Fruit fly (Drosophila melanogaster): ENCODE measurements around the gene fan.

Gene fan

DNA sequence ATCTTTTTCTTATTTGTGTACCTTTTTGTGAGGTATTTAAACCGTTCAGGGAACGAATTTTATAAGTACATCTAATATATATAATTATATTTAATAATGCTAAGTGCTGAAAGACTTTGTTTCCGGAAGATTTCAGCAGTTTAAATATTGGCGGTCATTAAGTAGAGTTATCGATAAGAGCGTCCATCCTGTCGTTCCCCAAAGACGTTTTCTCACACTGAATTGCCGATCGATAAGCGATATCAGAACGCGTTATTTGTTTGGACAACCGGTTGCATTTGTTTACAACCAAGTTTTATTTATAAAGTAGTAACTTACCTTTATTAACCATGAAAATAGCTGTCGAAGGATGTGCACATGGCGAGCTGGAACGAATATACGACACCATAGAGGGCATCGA, 12.7 kb downstream of the fan start, which contains the start of gene ldbr:
Gene ldbr (plus strand): TSS at position 238 of the 400 bp plus-strand sequence.
- TF ChIP-seq CG17801 (GFP tag; optimal IDR thresholded peaks at IDR 0.05; ENCODE audit: partially characterized antibody) = peak; percentile 34

DNA sequence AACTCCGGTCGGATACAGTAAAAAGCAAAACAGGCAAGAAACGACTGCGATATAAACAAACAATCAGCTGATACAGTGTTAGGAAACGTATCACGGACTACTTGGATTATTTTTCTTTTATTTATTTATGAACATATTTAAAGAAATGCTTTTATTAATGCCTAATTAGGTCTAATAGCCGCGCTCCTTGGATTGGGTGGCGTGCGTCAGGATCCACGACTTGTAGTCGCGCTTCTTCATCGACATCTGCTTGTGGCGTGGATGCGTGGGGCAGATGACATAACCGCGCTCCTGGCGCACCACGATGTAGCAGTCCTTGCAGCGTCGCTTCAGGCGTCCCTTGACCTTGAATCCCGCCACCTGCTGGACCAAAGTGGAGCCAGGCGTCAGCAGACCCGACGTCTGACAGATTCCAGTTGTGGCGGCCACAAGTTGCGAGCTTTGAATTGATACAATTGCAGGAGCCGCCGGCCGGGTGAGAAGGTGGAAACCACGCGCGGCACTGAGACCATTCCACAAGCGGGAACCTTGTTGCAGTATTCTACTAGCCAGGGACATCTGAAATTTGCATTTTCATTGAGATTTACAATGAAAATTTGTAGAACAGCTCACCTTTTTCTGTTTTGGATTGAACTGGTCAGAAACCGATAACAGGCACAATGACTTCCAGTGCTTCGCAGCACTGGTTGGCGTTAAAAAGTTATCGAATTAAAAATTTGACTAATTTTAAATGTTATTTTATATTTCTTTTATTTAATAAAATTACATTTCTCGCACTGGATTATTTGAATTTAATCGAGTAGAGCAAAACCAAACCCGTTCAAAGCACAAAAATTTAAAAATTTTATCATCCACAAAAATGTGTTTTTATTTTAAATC, 15.8 kb downstream of the fan start, which contains the start of the genes CG7550 and mRpL36:
Gene CG7550 (minus strand): TSS at position 51 of the 879 bp plus-strand sequence.
Gene mRpL36 (minus strand): TSS at position 652 of the 879 bp plus-strand sequence.
- no peak for TF ChIP-seq CG17801 (GFP tag; optimal IDR thresholded peaks at IDR 0.05; ENCODE audit: partially characterized antibody)

DNA sequence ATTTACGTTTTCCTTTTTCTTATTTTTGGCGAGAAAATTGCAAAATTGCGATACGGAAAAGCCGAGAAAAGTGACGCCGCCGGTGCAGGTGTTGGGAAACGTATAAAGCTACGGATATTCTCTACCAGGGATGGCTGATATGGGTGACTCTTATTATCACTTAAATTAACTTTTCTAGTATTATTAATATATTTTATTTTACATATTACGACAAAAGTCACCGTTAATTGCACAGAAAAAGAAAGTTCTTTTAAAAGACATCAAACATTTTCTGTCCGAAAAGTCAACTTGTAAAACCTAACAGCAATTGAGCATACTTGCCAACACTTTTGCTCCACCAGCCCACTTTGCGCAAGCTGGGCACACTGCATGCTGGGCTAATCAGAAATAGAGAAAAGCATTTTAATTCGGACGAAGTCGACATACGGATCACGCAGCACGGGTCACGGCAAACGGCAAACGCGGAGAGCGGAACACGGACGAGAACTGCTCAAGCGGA, 18.8 kb downstream of the fan start, which contains the start of the genes Cds and Uba2:
Gene Cds (plus strand): TSS at position 51 of the 499 bp plus-strand sequence.
Gene Uba2 (minus strand): TSS at position 107 of the 499 bp plus-strand sequence.
- TF ChIP-seq CG17801 (GFP tag; optimal IDR thresholded peaks at IDR 0.05; ENCODE audit: partially characterized antibody) = peak; percentile 96

DNA sequence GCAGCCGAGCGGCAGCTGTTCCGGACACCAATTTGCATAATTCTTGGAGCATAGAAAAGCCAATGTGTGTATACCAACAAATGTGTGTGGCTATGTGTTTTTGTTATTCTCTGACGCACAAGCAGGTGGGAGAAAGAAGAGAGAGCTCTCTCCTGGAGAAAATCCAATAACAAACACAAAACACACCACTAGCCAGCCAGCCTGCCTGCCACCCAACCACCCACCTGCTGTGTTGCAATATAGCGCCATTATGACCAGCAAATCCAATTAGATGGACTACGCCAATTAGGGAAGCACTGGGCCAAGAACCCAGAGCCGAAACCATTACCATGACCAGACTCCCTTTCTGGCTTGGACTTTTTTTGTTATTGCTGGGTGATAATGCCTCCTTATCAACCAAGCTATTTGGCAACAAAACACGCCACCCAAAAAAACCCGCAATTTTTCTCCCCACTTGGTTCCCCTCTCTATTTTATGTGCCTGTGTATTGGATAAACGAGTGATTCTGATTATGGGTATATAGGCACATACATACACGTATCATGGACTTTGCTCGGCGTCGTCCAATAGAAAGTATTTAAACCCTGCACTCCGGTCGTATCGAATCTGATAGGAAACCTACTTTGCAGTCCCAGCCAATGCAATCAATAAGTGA, 19.6 kb downstream of the fan start:
- TF ChIP-seq CG17801 (GFP tag; optimal IDR thresholded peaks at IDR 0.05; ENCODE audit: partially characterized antibody) = peak; percentile 27

DNA sequence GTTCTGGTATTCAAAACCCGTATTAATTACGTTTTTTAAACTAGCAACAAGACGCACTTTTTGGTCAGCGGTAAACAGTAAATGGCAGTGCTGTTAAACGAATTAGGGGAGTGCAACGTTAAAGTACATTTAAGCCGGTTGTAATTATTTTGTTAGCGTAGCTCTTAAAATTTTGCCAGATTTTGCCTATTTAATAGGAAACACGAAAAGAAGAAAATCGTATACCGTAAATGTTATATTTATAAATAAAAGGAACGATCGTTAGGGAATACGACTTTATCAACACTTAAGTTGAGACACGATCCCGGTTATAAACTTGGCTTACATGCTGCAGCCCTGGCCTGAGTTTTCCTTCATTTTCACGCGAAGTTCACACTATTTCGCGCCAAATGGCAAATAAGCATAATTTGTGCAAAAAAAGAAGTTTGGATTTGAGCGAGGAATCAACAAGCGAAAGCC, 28.5 kb downstream of the fan start, which contains the start of the genes Setx and mus301:
Gene Setx (minus strand): TSS at position 51 of the 459 bp plus-strand sequence.
Gene mus301 (plus strand): TSS at position 361 of the 459 bp plus-strand sequence.
- TF ChIP-seq CG17801 (GFP tag; optimal IDR thresholded peaks at IDR 0.05; ENCODE audit: partially characterized antibody) = peak; percentile 64

DNA sequence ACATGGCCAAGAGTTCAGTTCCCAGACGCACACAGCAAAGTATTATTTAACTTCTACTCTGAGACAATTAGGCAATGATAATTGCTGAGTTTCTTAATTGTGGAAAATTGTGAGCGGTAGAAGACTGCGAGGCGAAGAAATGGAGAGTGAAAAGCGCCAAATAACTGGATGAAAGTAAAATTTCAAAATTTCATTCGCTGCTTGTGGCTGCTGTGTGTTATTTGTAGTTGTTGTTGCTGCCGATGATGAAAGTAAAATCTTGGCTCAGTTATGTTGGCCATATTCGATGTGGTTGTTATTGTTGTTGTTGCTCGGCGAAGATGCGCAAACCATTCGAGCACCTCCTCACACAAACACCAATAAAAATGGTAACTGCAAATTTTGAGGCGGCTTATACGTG, 41.4 kb downstream of the fan start:
- no peak for TF ChIP-seq CG17801 (GFP tag; optimal IDR thresholded peaks at IDR 0.05; ENCODE audit: partially characterized antibody)

DNA sequence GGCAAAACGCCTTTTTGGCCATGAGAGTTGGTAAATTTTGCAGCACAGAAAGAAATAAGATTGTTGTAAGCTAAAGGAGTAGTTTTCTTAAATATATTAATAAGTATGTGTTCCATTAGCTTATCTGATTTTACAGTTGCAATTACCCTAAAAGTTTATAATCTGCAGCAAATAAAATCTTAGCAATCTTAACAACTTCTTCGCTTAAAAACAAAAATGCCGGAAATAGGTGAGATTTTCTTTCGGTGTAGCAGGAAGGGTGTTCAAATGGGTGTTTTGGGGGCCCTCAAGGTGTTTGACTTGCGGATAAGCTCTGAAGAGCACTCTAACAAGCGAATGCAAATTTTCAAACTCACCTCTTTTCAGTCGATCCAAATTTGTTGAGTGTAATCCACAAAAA, 41.9 kb downstream of the fan start:
- TF ChIP-seq CG17801 (GFP tag; optimal IDR thresholded peaks at IDR 0.05; ENCODE audit: partially characterized antibody) = no peak

DNA sequence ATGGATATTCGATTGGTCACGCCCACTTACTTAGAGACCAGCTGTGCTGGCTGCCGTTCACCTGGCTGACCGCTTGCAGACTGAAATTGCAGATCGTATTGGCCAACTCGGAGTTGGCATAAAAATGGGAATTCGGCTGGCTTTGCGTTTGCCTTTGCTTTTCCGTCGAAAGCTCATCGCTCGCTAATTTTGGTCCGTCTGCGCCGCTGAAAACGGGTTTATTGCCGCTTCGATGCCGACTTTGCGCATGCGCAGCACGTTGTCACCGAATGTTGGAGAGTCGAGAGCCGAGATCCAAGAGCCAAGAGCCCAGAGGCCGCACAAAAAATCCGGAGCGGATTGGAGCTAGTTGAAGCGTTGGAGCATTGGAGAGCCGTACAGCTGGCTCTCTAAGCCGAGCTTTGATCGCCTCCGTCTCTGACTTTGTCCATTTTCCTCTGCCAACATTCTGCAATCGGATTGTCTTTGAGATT, 42.8 kb downstream of the fan start, which contains the start of gene CG13676:
Gene CG13676 (minus strand): TSS at position 87 of the 473 bp plus-strand sequence.
- TF ChIP-seq CG17801 (GFP tag; optimal IDR thresholded peaks at IDR 0.05; ENCODE audit: partially characterized antibody) = no peak

DNA sequence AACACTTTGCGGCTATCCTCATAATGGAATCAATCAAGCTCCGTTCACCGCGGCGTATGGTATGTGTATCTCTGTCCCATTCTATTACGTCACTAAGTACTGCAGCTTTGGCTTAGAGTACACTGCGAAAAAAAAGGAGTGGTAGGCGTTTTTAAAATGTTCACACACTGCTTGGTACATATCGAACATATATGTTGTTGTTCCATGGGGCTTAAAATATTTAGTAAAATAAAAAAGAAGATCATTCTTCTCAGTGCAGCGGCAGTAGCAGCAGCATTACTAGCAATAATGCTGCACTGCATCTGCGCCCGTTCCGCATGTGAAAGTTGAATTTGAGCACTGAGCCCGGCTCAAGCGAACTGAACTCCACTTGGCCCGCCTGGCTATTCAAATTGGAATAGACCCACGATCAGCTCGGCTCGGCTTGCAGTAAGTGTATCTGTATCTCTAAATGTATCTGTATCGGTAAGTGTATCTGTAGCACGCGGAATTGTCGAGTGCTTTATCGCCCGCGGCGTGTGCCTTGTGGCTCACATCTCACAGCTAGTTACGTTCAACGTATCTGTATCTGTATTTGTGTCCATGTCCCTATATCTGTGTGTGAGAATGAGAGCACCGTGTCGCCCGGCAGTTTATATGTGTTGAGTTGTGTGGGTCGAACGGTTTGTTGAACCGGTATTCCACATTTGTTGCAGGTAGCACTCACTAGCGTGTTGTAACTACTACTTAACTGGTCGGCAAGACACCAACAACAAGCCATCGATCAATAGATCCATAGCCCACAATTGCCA, 44.5 kb downstream of the fan start:
- no peak for TF ChIP-seq CG17801 (GFP tag; optimal IDR thresholded peaks at IDR 0.05; ENCODE audit: partially characterized antibody)

DNA sequence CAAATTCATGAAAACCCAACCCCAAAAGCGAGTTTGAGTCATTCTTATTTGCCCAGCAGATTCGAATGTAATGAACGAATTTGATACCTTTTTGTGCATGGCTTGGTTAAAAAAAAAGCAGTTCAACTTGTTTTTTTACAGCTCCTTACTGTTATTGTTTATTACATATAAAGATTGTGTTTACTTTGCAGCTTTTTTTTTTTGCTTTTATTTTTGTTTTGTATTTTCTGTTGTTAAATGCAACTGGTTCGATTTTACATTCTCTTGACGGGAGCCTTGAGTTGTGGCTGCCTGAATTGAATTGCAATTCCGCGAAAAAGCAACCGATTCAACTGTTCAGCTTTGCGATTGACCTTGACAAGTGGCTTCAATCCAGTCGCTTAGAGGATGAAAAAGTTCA, 45.6 kb downstream of the fan start:
- TF ChIP-seq CG17801 (GFP tag; optimal IDR thresholded peaks at IDR 0.05; ENCODE audit: partially characterized antibody) = no peak

DNA sequence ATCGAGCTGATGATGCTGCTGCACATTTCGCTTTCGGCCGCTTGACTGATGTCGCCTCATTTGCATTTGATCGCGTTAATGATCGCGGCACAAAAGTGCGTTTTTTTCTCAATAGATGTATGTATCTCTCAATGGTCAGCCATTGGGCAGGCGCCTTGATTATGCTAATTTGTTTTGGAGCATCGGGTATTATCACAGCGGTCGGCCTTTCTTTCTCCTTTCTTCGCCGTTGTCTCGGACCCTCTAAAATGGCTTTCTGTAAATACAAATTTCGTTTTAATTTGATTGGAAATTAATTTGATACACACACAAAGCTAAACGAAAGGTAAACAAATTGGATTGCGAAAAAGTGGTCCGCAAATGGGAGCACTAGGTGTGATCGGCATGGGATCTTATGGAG, 46.4 kb downstream of the fan start:
- no peak for TF ChIP-seq CG17801 (GFP tag; optimal IDR thresholded peaks at IDR 0.05; ENCODE audit: partially characterized antibody)

DNA sequence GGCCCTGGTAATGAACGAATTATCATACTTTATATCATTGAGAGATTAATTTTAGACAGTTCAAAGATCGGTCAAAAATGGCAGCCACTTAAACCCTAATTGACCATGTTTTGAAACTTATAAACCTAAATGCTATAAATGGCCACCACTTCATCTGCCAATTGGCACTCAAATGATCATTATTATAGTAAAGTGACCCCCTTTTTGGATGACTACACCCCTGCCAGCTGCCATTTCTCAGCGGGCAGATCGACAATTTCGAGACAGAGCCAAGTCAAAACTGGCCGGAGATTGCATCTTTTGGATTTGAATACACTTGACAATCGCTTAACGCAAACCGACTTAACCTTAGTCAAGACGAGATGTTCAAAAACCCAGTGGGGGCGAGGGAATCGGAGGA, 47.3 kb downstream of the fan start:
- TF ChIP-seq CG17801 (GFP tag; optimal IDR thresholded peaks at IDR 0.05; ENCODE audit: partially characterized antibody) = no peak

DNA sequence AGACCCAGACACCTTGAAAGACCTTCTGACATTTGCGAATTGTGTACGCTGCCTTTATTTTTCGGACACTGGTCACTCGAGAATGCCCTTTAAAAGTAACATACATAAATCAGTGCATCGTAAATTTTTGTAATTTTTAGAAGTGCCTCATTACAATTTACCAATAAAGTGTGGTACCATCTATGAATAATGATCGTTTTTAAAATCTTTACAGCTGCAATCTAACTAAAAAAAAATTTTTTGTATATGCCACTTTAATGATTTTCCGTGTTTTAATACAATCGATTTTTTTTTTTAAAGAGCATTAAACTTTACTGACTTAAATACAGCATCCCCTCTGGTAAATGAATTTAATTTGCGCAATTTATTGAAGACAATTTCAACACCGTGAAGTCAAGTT, 48.1 kb downstream of the fan start:
- no peak for TF ChIP-seq CG17801 (GFP tag; optimal IDR thresholded peaks at IDR 0.05; ENCODE audit: partially characterized antibody)

DNA sequence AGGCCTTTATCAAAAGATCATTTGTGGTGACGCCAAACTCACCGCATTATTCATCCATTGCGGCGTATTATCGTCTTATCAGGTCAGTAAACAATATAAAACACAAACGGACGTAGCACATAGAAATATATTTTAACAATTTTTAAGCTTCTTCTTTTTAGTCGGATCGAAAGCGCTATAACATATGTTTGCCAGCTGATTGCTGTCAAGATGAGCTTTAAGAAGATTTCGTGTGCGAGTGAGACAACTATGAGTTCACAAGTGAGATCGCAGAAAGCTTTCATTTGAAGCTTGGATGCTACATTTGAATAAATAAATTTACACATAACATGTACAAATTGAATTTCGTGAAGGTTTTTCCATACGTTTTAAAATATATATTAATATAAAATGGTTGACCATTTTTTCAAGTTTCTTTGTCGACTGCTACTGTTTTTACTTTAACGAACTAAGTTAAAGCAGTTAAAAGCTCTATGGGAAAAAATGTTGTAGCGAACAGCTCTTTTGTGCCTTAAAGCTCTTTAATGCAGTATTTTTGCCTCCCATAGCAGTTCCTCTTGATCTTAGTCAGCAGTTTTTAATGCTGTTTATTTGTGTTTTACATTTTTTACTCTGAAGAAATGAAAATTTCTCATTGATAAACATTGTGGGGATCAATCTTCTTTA, 49.9 kb downstream of the fan start, which contains the start of gene CG42445:
Gene CG42445 (minus strand): TSS at position 186 of the 666 bp plus-strand sequence.
- peak; percentile 14 for TF ChIP-seq CG17801 (GFP tag; optimal IDR thresholded peaks at IDR 0.05; ENCODE audit: partially characterized antibody)

All from ovary, adult (tissue).